Worm (Caenorhabditis elegans) whole organism, L4/young adult: ENCODE data around the gene C08B6.8.

Experiments
- W03F9.2 ChIP-seq: fragments of 150-350 bp; optimal IDR thresholded peaks from 2 replicates; lab custom pipeline; 2014; ENCODE audit warnings: missing biosample characterization, missing genetic modification characterization
- dao-5 ChIP-seq: sonication (generic microtip); optimal IDR thresholded peaks from 2 replicates; lab custom pipeline; 2016; ENCODE audit warnings: missing genotype, missing genetic modification characterization, moderate library complexity, missing compliant biosample characterization
- him-1 ChIP-seq: sonication (generic microtip); optimal IDR thresholded peaks from 2 replicates; lab custom pipeline; 2016; ENCODE audit warnings: missing genotype, missing genetic modification reagents, missing genetic modification characterization, missing compliant biosample characterization

The C08B6.8 gene

ce11 chrV:10152278-10152677 is 17.8 kb downstream of the C08B6.8 start, which contains the start of gene srsx-28:
Gene srsx-28, plus strand, starts transcription at chrV:10152578.
- TF ChIP-seq him-1 (tag; lab: Kevin White, UChicago) = no peak
- TF ChIP-seq dao-5 (tag; lab: Kevin White, UChicago) = no peak
- no peak for TF ChIP-seq W03F9.2 (tag; lab: Kevin White, UChicago)

DNA sequence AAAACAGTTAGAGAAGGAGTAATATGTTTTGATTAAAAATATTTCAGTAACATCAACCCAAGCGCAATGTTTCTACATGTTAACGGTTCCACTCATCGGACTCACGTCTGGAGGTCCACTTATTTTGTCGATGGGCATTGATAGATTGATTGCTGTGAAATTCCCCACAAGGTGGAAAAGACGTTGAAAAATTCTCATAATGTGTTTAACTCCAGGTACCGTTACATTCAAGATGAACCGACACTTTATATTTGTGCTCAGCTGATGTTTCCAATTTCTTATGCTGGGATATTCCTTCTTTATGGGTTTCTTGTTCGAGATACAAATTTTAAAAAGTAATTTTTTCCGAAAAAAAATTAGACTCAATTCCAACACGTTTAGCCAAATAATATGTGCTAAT is 18.6 kb downstream of the C08B6.8 start:
- TF ChIP-seq him-1 (tag; lab: Kevin White, UChicago) (no peak), dao-5 (tag; lab: Kevin White, UChicago) (no peak), W03F9.2 (tag; lab: Kevin White, UChicago) (no peak)

ce11 chrV:10154698-10155097 is 20.3 kb downstream of the C08B6.8 start, which contains the start of gene srsx-29:
Gene srsx-29, plus strand, starts transcription at chrV:10154998.
- no peak for TF ChIP-seq dao-5 (tag; lab: Kevin White, UChicago)
- TF ChIP-seq W03F9.2 (tag; lab: Kevin White, UChicago) = no peak
- TF ChIP-seq him-1 (tag; lab: Kevin White, UChicago) = no peak

- TF ChIP-seq dao-5 (tag; lab: Kevin White, UChicago) = no peak
- no peak for TF ChIP-seq W03F9.2 (tag; lab: Kevin White, UChicago)
- no peak for TF ChIP-seq him-1 (tag; lab: Kevin White, UChicago)
Measured at ce11 chrV:10158528-10158927, 24.1 kb downstream of the C08B6.8 start, which contains the start of gene srsx-30. Gene srsx-30, plus strand, starts transcription at chrV:10158828.

ce11 chrV:10159972-10160371 is 25.5 kb downstream of the C08B6.8 start:
- TF ChIP-seq dao-5 (tag; lab: Kevin White, UChicago) (no peak), W03F9.2 (tag; lab: Kevin White, UChicago) (no peak), him-1 (tag; lab: Kevin White, UChicago) (no peak)

DNA sequence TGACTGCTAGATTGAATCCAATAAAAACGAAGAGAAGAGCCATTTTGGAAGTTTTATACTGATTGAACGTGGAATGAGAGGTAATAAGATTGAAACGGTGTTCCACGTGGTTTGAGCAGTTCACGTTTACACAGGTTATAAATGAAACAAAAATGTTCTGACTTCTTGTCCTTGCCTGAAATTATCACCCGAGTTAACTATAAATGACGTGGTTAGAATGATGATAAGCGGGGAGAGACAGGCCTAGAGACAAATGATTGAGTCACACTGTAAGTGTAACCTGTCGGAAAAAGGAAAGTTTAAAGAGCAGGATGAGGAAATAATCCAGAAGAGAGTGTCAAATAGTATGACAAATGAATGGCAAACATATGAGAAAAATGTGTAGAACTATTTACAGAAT is 26.5 kb downstream of the C08B6.8 start, which contains the start of gene C51E3.10:
Gene C51E3.10 (minus strand): TSS at position 181 of the 400 bp plus-strand sequence.
- TF ChIP-seq him-1 (tag; lab: Kevin White, UChicago) (no peak), dao-5 (tag; lab: Kevin White, UChicago) (no peak), W03F9.2 (tag; lab: Kevin White, UChicago) (no peak)

DNA sequence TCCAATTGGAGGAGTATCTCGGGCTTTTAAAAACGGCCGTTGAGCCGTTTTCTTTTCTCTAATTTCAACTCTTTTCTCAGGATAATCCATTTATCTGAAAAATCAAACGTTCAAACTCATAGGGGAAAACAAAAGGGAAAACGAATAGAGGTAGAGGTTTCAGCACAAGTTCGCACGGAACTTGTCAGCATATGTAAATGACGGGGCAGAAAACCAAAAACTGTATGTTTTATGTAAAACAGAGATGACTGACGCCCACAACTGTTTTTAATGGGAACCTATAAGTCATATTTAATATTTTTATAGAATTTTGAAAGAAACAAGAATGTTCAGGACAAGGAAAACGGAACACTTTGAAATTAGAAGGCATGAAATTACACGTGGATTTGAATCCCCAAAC is 31.9 kb downstream of the C08B6.8 start, which contains the start of gene C51E3.6:
Gene C51E3.6 (minus strand): TSS at position 101 of the 400 bp plus-strand sequence.
- TF ChIP-seq W03F9.2 (tag; lab: Kevin White, UChicago) (no peak), dao-5 (tag; lab: Kevin White, UChicago) (no peak), him-1 (tag; lab: Kevin White, UChicago) (no peak)

ce11 chrV:10168870-10169269 is 34.4 kb downstream of the C08B6.8 start:
- peak; percentile 93 for TF ChIP-seq him-1 (tag; lab: Kevin White, UChicago)
- no peak for TF ChIP-seq W03F9.2 (tag; lab: Kevin White, UChicago)

DNA sequence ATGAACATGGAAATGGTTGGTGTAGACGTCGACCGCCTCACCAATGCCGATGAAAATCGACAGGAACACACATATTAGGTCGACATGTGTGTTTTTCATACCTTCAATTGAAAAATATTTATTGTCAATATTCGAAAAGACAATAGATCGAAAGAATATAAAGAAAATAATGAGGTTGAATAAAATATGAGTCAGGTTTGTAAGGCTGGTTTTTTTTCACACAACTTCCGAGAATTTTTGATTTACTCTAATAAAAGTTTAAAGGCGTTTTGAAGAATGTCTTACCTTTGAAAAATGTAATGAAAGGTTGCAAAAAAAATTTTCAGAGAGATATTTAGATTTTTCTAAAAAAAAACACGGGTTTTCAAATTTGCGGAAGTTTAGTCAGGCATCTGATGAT is 39.2 kb downstream of the C08B6.8 start, which contains the start of gene egl-3:
Gene egl-3 (minus strand): TSS at position 101 of the 400 bp plus-strand sequence.
- TF ChIP-seq him-1 (tag; lab: Kevin White, UChicago) (no peak), W03F9.2 (tag; lab: Kevin White, UChicago) (no peak), dao-5 (tag; lab: Kevin White, UChicago) (no peak)

ce11 chrV:10174632-10175075 is 40.2 kb downstream of the C08B6.8 start:
- TF ChIP-seq dao-5 (tag; lab: Kevin White, UChicago) (no peak), him-1 (tag; lab: Kevin White, UChicago) (peak; percentile 95)

ce11 chrV:10178166-10178565 is 43.7 kb downstream of the C08B6.8 start:
- peak; percentile 40 for TF ChIP-seq him-1 (tag; lab: Kevin White, UChicago)
- peak; percentile 55 for TF ChIP-seq W03F9.2 (tag; lab: Kevin White, UChicago)
- no peak for TF ChIP-seq dao-5 (tag; lab: Kevin White, UChicago)

DNA sequence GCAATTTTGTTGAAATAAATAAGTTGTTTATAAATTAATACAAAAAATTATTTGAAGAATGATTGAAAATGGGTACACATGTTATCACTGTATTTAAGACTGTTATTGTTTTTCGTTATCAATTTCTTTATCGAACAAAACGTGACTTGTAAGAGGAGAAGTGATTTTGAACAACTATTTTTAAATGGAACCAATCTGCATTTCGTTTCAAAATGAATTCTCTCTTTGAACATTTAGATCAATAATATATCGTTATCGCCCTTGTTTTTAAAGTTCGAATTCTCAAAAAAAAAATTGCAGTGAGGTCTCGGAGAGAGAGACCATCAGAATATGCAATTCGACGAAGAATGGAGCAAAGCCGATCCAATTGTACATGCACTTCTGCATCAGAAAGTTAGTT is 44.8 kb downstream of the C08B6.8 start, which contains the start of gene cul-5:
Gene cul-5 (plus strand): TSS at position 301 of the 400 bp plus-strand sequence.
- TF ChIP-seq dao-5 (tag; lab: Kevin White, UChicago) (no peak), him-1 (tag; lab: Kevin White, UChicago) (no peak), W03F9.2 (tag; lab: Kevin White, UChicago) (no peak)

DNA sequence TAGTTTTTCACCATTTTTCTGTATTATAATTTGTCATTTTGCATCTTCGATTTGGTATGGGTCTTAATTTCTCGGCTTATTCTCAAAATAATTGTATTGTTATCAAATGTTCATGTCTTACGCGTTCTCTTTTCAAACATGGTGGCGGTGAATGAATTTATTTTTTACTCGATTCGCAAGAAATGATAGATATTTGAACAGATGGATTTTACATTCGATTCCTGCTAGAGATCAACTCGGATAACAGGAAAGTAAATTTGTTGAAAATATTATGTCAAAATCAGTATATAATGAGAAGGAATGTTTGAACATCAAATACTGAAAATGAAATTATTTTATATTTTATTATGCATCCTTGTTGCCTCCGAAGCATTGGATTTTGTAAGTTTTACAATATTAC is 48.5 kb downstream of the C08B6.8 start, which contains the start of gene ZK856.4:
Gene ZK856.4 (plus strand): TSS at position 301 of the 400 bp plus-strand sequence.
- no peak for TF ChIP-seq him-1 (tag; lab: Kevin White, UChicago)
- TF ChIP-seq dao-5 (tag; lab: Kevin White, UChicago) = no peak

- TF ChIP-seq W03F9.2 (tag; lab: Kevin White, UChicago) = no peak
- TF ChIP-seq him-1 (tag; lab: Kevin White, UChicago) = no peak
- no peak for TF ChIP-seq dao-5 (tag; lab: Kevin White, UChicago)
Measured at ce11 chrV:10183810-10184209, 49.4 kb downstream of the C08B6.8 start.
